Fruit fly (Drosophila melanogaster) whole organism, pupa: ENCODE data around the gene MED30.

Experiments used
- CG32121 ChIP-seq: fragments of 200-800 bp; sonication (Bioruptor generic); IDR thresholded peaks from 2 replicates; pipeline ENCODE4 v1.3.6; 2022; ENCODE audit warnings: missing biosample characterization, missing genetic modification characterization
- Snoo ChIP-seq: fragments of 200-800 bp; sonication (Bioruptor generic); optimal IDR thresholded peaks from 3 replicates; lab custom pipeline; 2017; ENCODE audit warnings: missing biosample characterization, mild to moderate bottlenecking, missing genetic modification characterization, inconsistent platforms

DNA sequence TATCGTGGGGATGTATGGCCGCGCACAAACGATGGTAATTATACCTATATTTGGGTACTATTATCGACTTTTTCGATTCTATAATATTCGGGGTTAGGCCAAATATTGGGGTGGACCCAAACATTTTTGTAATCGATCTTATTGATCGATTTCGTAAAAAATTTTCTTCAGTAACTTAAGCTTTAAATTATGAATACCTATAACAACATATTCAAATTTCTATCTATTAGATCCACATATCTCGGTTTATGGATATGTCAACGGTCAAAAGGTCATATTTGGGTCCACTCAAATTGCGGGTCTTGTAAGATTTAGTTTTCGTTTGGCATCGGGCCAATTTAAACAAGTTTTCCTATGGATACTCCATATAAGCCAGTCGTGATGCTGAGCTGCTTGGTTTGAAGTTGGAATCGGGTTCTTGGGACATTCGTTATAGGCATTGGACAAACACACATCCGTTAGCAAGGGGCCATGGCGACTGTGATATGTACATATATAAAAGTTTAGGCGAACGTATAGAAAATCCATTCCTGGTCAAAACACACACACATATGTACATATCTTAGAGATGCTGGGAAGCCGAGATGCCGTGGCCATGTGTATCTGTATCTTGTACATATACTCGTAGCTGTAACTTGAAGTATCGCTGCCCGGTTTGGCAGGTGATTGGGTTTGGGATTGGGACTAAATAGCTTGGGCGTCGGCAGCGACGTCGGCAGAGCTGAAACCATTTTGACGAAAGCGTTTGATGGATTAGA is 46.5 kb upstream of the MED30 start:
- peak; percentile 25; the same call in 1 of the 2 replicates for TF ChIP-seq CG32121
- no peak for TF ChIP-seq Snoo (tag; lab: Kevin White, UChicago)
